Fruit fly (Drosophila melanogaster): ENCODE data around the gene CG7049.
A peak's percentile ranks its signal among the peaks of the same experiment; 100 is the strongest.

CG7049 gene

dm6 chr3L:131998-132693 is 43.9 kb downstream of the CG7049 start (continued):
- TF ChIP-seq Med (GFP tag) = peak; percentile 79
- no peak for TF ChIP-seq Neu2 (GFP tag; optimal IDR thresholded peaks at IDR 0.05; ENCODE audit: borderline replicate concordance)
- peak; percentile 92; the same call in 3 of the 4 replicates for TF ChIP-seq chinmo (GFP tag; IDR thresholded peaks at IDR 0.05; ENCODE audit: partially characterized antibody)
- TF ChIP-seq HmgZ (tag; optimal IDR thresholded peaks at IDR 0.05) = peak; percentile 6
- TF ChIP-seq CG34224 (GFP tag; IDR thresholded peaks at IDR 0.05; ENCODE audit: partially characterized antibody) = no peak
- no peak for TF ChIP-seq tio (GFP tag; optimal IDR thresholded peaks at IDR 0.05)
- no peak for TF ChIP-seq psq (GFP tag; optimal IDR thresholded peaks at IDR 0.05)
- no peak for TF ChIP-seq hbn (GFP tag; IDR thresholded peaks at IDR 0.05; ENCODE audit: partially characterized antibody)
- TF ChIP-seq Fer2 (tag; optimal IDR thresholded peaks at IDR 0.05) = no peak
- no peak for TF ChIP-seq odd (GFP tag; optimal IDR thresholded peaks at IDR 0.05)
- no peak for TF ChIP-seq esg (GFP tag; conservative IDR thresholded peaks at IDR 0.05)
- no peak for TF ChIP-seq CG2202 (tag; optimal IDR thresholded peaks at IDR 0.05)
- TF ChIP-seq CG7839 (tag; optimal IDR thresholded peaks at IDR 0.05) = no peak
- TF ChIP-seq CG31365 (tag; optimal IDR thresholded peaks at IDR 0.05) = no peak
- TF ChIP-seq dm (GFP tag; optimal IDR thresholded peaks at IDR 0.05) = no peak
- no peak for TF ChIP-seq Dref (GFP tag; IDR thresholded peaks at IDR 0.05)
- no peak for TF ChIP-seq pnt (GFP tag; optimal IDR thresholded peaks at IDR 0.05)
- TF ChIP-seq CG3281 (GFP tag; optimal IDR thresholded peaks at IDR 0.05) = no peak
- no peak for TF ChIP-seq pan (optimal IDR thresholded peaks at IDR 0.05)
- TF ChIP-seq pan (GFP tag; optimal IDR thresholded peaks at IDR 0.05 in 1 of 2, IDR thresholded peaks at IDR 0.05 in 1 of 2) = peak in 1 of 2 experiments; percentile 21
- TF ChIP-seq Doc2 (GFP tag; IDR thresholded peaks at IDR 0.05) = no peak
- peak in 1 of 2 experiments; percentile 39 for TF ChIP-seq bsh (GFP tag; optimal IDR thresholded peaks at IDR 0.05)
- no peak for TF ChIP-seq tin (GFP tag; optimal IDR thresholded peaks at IDR 0.05)
- no peak for TF ChIP-seq CG11093 (GFP tag; IDR thresholded peaks at IDR 0.05)
- TF ChIP-seq CG10366 (GFP tag; IDR thresholded peaks at IDR 0.05) = no peak
- TF ChIP-seq CG15696 (tag; optimal IDR thresholded peaks at IDR 0.05) = no peak
- no peak for TF ChIP-seq grn (GFP tag; optimal IDR thresholded peaks at IDR 0.05)
- TF ChIP-seq Bgb (GFP tag; IDR thresholded peaks at IDR 0.05; ENCODE audit: partially characterized antibody) = no peak
- TF ChIP-seq CG11560 (tag; IDR thresholded peaks at IDR 0.05) = no peak
- TF ChIP-seq CG16813 (GFP tag; IDR thresholded peaks at IDR 0.05; ENCODE audit: partially characterized antibody) = no peak
- TF ChIP-seq CG12219 (GFP tag; optimal IDR thresholded peaks at IDR 0.05) = no peak
- no peak for TF ChIP-seq Ets65A (GFP tag)
- peak; percentile 94 for TF ChIP-seq CG2199 (GFP tag; IDR thresholded peaks at IDR 0.05)
- TF ChIP-seq CG8944 (GFP tag; optimal IDR thresholded peaks at IDR 0.05) = no peak
- no peak for TF ChIP-seq ac (GFP tag; optimal IDR thresholded peaks at IDR 0.05)
- no peak for TF ChIP-seq stc (GFP tag; IDR thresholded peaks at IDR 0.05)
- no peak for TF ChIP-seq pzg (GFP tag; optimal IDR thresholded peaks at IDR 0.05)
- TF ChIP-seq Ravus (GFP tag; IDR thresholded peaks at IDR 0.05) = no peak
- TF ChIP-seq Adf1 (GFP tag; IDR thresholded peaks at IDR 0.05) = peak; percentile 18; the same call in 1 of the 2 replicates
- TF ChIP-seq Dek (tag; optimal IDR thresholded peaks at IDR 0.05) = no peak
- TF ChIP-seq slbo (GFP tag; IDR thresholded peaks at IDR 0.05) = no peak
- no peak for TF ChIP-seq CG17612 (GFP tag; IDR thresholded peaks at IDR 0.05)
- no peak for TF ChIP-seq gsb (GFP tag; IDR thresholded peaks at IDR 0.05)
- no peak for TF ChIP-seq lmd (GFP tag; IDR thresholded peaks at IDR 0.05)
- TF ChIP-seq Scr (GFP tag; IDR thresholded peaks at IDR 0.05; ENCODE audit: partially characterized antibody) = 0 out of 2 replicates have a peak, but pooled peaks have one; percentile 24
- peak; percentile 34 for TF ChIP-seq Fer1 (GFP tag; optimal IDR thresholded peaks at IDR 0.05)
- no peak for TF ChIP-seq Hand (GFP tag; optimal IDR thresholded peaks at IDR 0.05)
- no peak for TF ChIP-seq Usf (GFP tag; optimal IDR thresholded peaks at IDR 0.05)
- TF ChIP-seq CG3995 (GFP tag; optimal IDR thresholded peaks at IDR 0.05) = no peak
- TF ChIP-seq CG17328 (GFP tag; IDR thresholded peaks at IDR 0.05) = no peak
